Worm (Caenorhabditis elegans) whole organism, early embryonic: ENCODE data around the gene C05C12.1.

Experiments used
- B0310.2 ChIP-seq: sonication (generic microtip); optimal IDR thresholded peaks from 2 replicates; lab custom pipeline; 2016; ENCODE audit warnings: mild to moderate bottlenecking, missing genetic modification characterization, missing compliant biosample characterization
- aly-1 ChIP-seq: sonication (generic microtip); optimal IDR thresholded peaks from 2 replicates; lab custom pipeline; 2016; ENCODE audit warnings: missing genetic modification characterization, missing compliant biosample characterization
- flt-1 ChIP-seq: fragments of 200-800 bp; sonication (Bioruptor generic); IDR thresholded peaks from 2 replicates; pipeline ENCODE4 v1.3.6; 2022; ENCODE audit warnings: missing genetic modification characterization, missing compliant biosample characterization
- scrt-1 ChIP-seq: fragments of 200-800 bp; sonication (Bioruptor generic); IDR thresholded peaks from 2 replicates; pipeline ENCODE4 v1.3.6; 2022; ENCODE audit warnings: missing genetic modification characterization, missing compliant biosample characterization
- tra-4 ChIP-seq: sonication (generic microtip); optimal IDR thresholded peaks from 2 replicates; lab custom pipeline; 2017; ENCODE audit warnings: missing genetic modification characterization, missing compliant biosample characterization

- TF ChIP-seq scrt-1, result no peak
- no peak for TF ChIP-seq tra-4
- no peak for TF ChIP-seq flt-1 (GFP tag; lab: Robert Waterston, UW)
- no peak for TF ChIP-seq B0310.2 (tag; lab: Kevin White, UChicago)
- no peak for TF ChIP-seq aly-1 (tag; lab: Kevin White, UChicago)
Observed at ce11 chrIV:11269483-11269882, 15.7 kb downstream of the C05C12.1 start.
